Worm (Caenorhabditis elegans) whole organism, early embryonic: Measurements from ENCODE around the gene C48B4.11.

Experiments
- B0310.2 ChIP-seq: sonication (generic microtip); optimal IDR thresholded peaks from 2 replicates; lab custom pipeline; 2016; ENCODE audit warnings: mild to moderate bottlenecking, missing genetic modification characterization, missing compliant biosample characterization
- F13C5.2 ChIP-seq: sonication (generic microtip); optimal IDR thresholded peaks from 2 replicates; lab custom pipeline; 2017; ENCODE audit warnings: mild to moderate bottlenecking, missing genetic modification characterization, inconsistent platforms, missing compliant biosample characterization
- aly-1 ChIP-seq: sonication (generic microtip); optimal IDR thresholded peaks from 2 replicates; lab custom pipeline; 2016; ENCODE audit warnings: missing genetic modification characterization, missing compliant biosample characterization
- ama-1 ChIP-seq: fragments of 150-350 bp; optimal IDR thresholded peaks from 2 replicates; lab custom pipeline; 2014
- ceh-13 ChIP-seq: fragments of 200-800 bp; sonication (Bioruptor generic); optimal IDR thresholded peaks from 2 replicates; lab custom pipeline; 2018; ENCODE audit warnings: mild to moderate bottlenecking, missing genetic modification characterization, missing compliant biosample characterization
- ceh-36 ChIP-seq: sonication (generic microtip); optimal IDR thresholded peaks from 2 replicates; lab custom pipeline; 2016; ENCODE audit warnings: missing genetic modification characterization, inconsistent platforms, missing compliant biosample characterization
- ets-7 ChIP-seq: sonication (generic microtip); optimal IDR thresholded peaks from 2 replicates; lab custom pipeline; 2016; ENCODE audit warnings: missing genotype, missing genetic modification characterization, missing compliant biosample characterization
- flt-1 ChIP-seq: fragments of 200-800 bp; sonication (Bioruptor generic); IDR thresholded peaks from 2 replicates; pipeline ENCODE4 v1.3.6; 2022; ENCODE audit warnings: missing genetic modification characterization, missing compliant biosample characterization
- hmbx-1 ChIP-seq: sonication (generic microtip); optimal IDR thresholded peaks from 2 replicates; lab custom pipeline; 2016; ENCODE audit warnings: mild to moderate bottlenecking, missing genetic modification characterization, missing compliant biosample characterization
- hmg-4 ChIP-seq: fragments of 200-800 bp; sonication (Bioruptor generic); optimal IDR thresholded peaks from 2 replicates; lab custom pipeline; 2018; ENCODE audit warnings: mild to moderate bottlenecking, missing genetic modification characterization, missing compliant biosample characterization
- hnd-1 ChIP-seq: sonication (generic microtip); optimal IDR thresholded peaks from 2 replicates; lab custom pipeline; 2016; ENCODE audit warnings: missing genetic modification characterization, missing compliant biosample characterization
- pes-1 ChIP-seq: fragments of 200-800 bp; sonication (Bioruptor generic); IDR thresholded peaks from 2 replicates; pipeline ENCODE4 v1.3.6; 2022; ENCODE audit warnings: missing genetic modification reagents, missing genetic modification characterization, missing compliant biosample characterization
- scrt-1 ChIP-seq: fragments of 200-800 bp; sonication (Bioruptor generic); IDR thresholded peaks from 2 replicates; pipeline ENCODE4 v1.3.6; 2022; ENCODE audit warnings: missing genetic modification characterization, missing compliant biosample characterization
- sea-1 ChIP-seq: fragments of 200-800 bp; sonication (Bioruptor generic); conservative IDR thresholded peaks from 2 replicates; pipeline ENCODE4 v1.3.6; 2022; ENCODE audit warnings: missing genetic modification characterization, missing compliant biosample characterization
- tbx-11 ChIP-seq: fragments of 200-800 bp; sonication (Bioruptor generic); IDR thresholded peaks from 2 replicates; pipeline ENCODE4 v1.3.6; 2022; ENCODE audit warnings: missing genetic modification characterization, missing compliant biosample characterization
- tbx-37 ChIP-seq: fragments of 200-800 bp; sonication (Bioruptor generic); conservative IDR thresholded peaks from 2 replicates; pipeline ENCODE4 v1.3.6; 2022; ENCODE audit warnings: missing genetic modification reagents, missing genetic modification characterization, missing compliant biosample characterization
- tra-4 ChIP-seq: sonication (generic microtip); optimal IDR thresholded peaks from 2 replicates; lab custom pipeline; 2017; ENCODE audit warnings: missing genetic modification characterization, missing compliant biosample characterization

Gene C48B4.11

DNA sequence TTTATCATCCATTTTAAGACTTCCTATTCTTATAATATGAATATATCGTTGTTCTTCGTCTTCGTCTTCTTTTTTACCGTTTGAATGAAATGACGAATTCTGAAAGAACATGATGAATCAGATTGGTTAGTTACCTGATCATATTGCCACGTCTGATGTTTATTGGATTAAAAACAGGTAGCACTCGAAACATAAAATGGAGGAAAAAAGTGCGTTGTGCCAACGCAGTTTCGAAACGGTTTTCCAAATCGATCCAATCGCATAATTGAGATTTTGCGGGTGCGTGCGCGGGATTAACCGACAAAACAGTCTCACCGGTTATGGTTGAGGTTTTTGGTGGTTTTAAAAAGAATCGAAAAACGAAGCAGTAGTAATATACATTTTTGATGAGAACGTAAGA lies 29.6 kb upstream of the C48B4.11 start, which contains the start of gene rom-2:
Gene rom-2, minus strand, starts transcription at position 101 of the 400 bp plus-strand sequence.
- TF ChIP-seq flt-1: no peak
- no peak for TF ChIP-seq B0310.2

DNA sequence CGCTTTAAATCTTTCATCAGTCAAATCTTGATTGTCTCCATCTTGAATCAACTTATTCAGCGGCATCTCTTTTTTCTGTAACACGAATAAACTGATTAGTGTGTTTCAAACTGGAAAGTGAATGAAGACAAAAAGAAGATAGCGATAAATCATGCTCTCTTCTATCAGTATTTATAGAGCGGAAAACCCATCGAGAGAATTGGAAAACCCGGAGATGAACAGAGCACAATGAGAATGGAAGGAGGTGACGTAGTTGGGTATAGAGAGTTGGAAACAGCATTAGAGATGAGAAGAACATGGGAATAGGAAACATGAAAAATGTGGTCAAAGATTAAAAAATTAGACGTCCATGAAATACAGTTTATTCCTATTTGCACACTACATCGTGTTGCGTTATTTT lies 26.2 kb upstream of the C48B4.11 start, which contains the start of gene acox-1.5:
Gene acox-1.5, minus strand, starts transcription at position 75 of the 400 bp plus-strand sequence.
- TF ChIP-seq ama-1 (lab: Kevin White, UChicago) (no peak), aly-1 (tag; lab: Kevin White, UChicago) (no peak), ceh-13 (no peak), tbx-37 (GFP tag; lab: Robert Waterston, UW) (no peak)

DNA sequence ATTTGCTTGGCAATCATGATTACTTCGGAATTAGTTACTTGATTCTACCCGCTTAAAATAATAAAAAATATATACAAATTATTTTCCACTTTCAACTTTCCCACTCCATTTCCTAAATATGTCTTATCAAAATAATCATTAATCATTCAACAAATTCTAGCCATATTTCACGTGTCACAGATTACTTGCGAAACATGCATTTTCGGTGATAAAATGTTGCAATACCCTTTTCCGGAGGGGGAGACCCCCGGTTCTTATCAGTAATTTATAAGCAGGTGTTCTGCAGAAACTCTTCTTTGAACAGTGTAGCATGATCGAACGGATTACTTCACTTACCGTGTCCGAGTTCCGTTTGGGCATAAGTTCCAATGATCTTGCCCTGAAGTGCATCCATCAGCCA lies 24.3 kb upstream of the C48B4.11 start:
- TF ChIP-seq B0310.2 (no peak), F13C5.2 (tag; lab: Kevin White, UChicago) (no peak), pes-1 (GFP tag; lab: Robert Waterston, UW) (no peak), flt-1 (no peak), ceh-36 (tag; lab: Kevin White, UChicago) (no peak), hmbx-1 (tag; lab: Kevin White, UChicago) (no peak), tbx-11 (no peak), aly-1 (tag; lab: Kevin White, UChicago) (no peak), hmg-4 (no peak)

DNA sequence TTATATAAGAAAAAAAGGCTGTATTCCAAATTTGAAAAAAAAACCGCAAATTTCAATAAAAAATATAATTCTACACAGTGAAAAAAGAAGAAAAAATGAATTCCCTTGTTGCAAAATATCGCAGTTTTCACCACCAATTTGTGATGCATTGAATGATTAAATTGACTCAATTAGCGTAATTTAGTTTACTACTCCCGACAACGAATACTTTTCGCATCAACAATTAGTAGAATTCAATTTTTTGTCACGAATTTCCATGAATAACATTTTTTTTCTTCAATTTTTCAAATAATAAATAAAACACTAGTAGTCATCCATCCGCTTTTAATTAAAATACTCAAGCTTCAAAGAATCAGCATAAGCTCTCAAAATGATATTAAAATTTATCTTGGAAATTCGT lies 19.4 kb upstream of the C48B4.11 start:
- no peak for TF ChIP-seq tbx-11
- no peak for TF ChIP-seq F13C5.2 (tag; lab: Kevin White, UChicago)
- no peak for TF ChIP-seq pes-1 (GFP tag; lab: Robert Waterston, UW)
- TF ChIP-seq hmg-4: no peak
- TF ChIP-seq sea-1: no peak
- no peak for TF ChIP-seq B0310.2
- TF ChIP-seq ceh-13: no peak
- no peak for TF ChIP-seq tbx-37 (GFP tag; lab: Robert Waterston, UW)

DNA sequence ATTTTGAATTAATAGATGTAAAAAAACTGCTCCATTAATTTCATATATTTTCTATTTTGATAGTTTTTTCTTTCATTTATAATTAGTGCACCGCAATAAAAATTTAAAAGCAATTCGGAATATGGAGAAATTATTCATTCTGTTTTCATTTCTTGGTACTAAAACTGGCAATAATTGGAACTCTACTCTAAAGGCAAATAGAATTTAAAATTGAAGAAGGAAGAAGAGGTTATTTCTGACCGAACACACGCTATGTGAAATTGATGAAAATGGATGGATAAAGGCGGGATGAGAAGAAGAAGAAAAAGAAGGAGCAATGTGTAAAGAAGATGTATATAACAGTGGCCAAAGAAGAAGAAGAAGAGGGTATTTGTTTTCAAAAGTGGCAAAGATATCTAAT lies 17.3 kb upstream of the C48B4.11 start:
- TF ChIP-seq ets-7 (tag; lab: Kevin White, UChicago) (no peak), ceh-36 (tag; lab: Kevin White, UChicago) (no peak), B0310.2 (no peak), aly-1 (tag; lab: Kevin White, UChicago) (no peak), ama-1 (lab: Kevin White, UChicago) (no peak), hmbx-1 (tag; lab: Kevin White, UChicago) (no peak), flt-1 (no peak), pes-1 (GFP tag; lab: Robert Waterston, UW) (no peak), ceh-13 (no peak), tbx-37 (GFP tag; lab: Robert Waterston, UW) (no peak), scrt-1 (GFP tag; lab: Robert Waterston, UW) (no peak), sea-1 (no peak)

DNA sequence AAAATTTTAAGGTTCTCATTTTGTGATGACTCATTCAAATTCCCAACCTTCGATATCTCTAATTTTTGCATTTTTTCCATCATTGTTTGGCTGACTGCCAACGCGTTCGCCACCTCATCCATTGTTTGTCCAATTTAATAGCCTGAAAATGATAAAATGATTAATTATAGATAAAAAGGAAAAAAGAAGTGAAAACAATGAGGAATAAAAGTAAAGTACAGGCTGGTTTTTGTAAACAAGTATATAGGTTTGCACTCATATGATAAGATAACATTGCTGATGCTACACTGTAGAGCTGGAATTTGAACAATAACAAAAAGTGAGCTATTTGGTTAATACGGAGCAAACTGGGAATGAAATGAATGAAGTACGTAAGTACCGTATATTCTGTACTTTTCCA lies 16.3 kb upstream of the C48B4.11 start, which contains the start of gene C48B4.3:
Gene C48B4.3, minus strand, starts transcription at position 149 of the 400 bp plus-strand sequence.
- TF ChIP-seq tra-4 (tag; lab: Kevin White, UChicago): no peak
- no peak for TF ChIP-seq ama-1 (lab: Kevin White, UChicago)

DNA sequence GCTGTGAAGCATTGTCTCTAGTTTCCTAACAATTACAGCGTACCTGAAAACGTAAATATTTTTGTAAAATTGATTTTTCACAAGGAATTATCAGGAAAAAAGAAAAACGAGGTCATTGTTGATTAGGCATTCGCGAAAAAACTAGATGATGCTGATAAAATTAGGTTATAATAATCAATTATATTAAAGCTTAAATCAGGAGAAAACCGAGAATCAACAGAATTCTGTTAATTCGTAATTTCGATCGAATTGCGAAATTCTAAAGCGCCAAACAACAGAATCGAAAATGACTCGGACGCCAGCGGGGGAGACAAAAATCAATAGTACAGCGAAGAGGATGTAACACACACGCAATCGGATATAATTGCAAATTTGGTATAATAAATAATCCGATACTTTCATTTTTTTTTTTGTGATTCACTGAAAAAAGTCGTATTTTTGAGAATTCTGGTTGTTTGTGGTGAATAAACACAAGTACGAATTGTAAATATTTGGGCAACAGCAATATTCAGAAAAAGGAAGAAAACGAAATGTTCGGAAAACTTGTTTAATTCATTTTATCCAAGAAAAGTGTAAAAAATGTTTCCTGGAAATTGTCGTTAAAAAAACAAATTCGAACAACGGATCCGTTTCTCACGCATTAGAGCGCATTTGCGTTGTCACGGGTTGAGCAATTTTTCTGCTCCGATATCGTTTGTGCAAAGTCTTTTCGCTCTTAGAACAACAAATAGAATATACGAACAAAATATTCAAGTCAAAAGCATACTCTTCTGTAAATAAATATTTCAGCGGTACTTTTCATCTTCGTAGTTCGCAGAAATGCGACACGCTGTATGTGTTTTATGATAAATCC lies 14.3 kb upstream of the C48B4.11 start, which contains the start of gene ced-7:
Gene ced-7, minus strand, starts transcription at position 51 of the 853 bp plus-strand sequence.
- no peak for TF ChIP-seq tbx-11
- no peak for TF ChIP-seq tbx-37 (GFP tag; lab: Robert Waterston, UW)
- TF ChIP-seq F13C5.2 (tag; lab: Kevin White, UChicago): no peak
- TF ChIP-seq hmbx-1 (tag; lab: Kevin White, UChicago): no peak
- no peak for TF ChIP-seq tra-4 (tag; lab: Kevin White, UChicago)
- TF ChIP-seq flt-1: no peak
- TF ChIP-seq ceh-13: no peak
- no peak for TF ChIP-seq scrt-1 (GFP tag; lab: Robert Waterston, UW)

DNA sequence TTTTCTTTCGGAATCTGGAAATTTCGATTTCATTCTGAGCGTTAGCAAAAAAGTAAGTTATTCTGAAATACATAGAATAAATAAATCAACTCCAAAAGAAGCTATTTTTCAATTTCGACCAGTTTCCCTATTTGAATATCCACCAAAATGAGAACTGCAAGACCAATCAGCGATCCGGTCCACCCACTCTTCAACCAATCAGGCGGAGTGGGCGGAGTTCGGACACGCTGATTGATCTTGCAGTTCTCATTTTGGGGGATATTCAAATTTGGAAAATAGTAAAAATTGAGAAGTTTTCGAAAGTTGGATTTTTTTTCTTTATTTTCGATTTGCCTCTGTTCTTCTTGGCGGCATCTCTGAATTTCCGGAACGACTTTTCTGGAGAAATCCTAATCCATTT lies 5.0 kb upstream of the C48B4.11 start:
- TF ChIP-seq ceh-36 (tag; lab: Kevin White, UChicago): no peak

DNA sequence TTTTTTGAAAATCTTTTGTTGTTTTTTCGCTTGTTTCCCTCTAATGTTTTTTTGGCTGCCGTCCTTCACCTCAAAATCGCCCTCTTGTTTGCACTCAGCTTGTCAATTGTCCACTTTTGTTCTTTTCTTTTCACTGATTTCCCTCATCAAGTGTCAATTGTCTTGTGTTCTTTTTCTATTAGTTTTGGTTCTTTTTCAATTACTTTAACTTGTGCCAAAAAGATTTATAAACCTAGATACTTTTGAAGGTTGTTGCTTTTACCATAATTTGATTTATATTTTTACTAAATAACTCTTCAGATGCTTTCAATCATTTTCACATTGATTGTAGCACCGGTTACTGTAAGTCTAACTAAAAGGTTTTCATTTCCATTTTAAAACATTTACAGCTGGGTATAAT lies 2.5 kb upstream of the C48B4.11 start, which contains the start of gene C48B4.13:
Gene C48B4.13, plus strand, starts transcription at position 301 of the 400 bp plus-strand sequence.
- TF ChIP-seq pes-1 (GFP tag; lab: Robert Waterston, UW) (no peak), ceh-13 (no peak), tbx-11 (no peak), tbx-37 (GFP tag; lab: Robert Waterston, UW) (no peak), B0310.2 (no peak), hmbx-1 (tag; lab: Kevin White, UChicago) (no peak), hmg-4 (no peak), hnd-1 (tag; lab: Kevin White, UChicago) (no peak), flt-1 (no peak), tra-4 (tag; lab: Kevin White, UChicago) (no peak), aly-1 (tag; lab: Kevin White, UChicago) (no peak), F13C5.2 (tag; lab: Kevin White, UChicago) (no peak), ama-1 (lab: Kevin White, UChicago) (no peak), sea-1 (no peak), ceh-36 (tag; lab: Kevin White, UChicago) (no peak), ets-7 (tag; lab: Kevin White, UChicago) (no peak)
